Worm (Caenorhabditis elegans) whole organism, L4 larva: Measurements from ENCODE around the gene Y75B12B.13.
"Not testable (repeated sequence)": the region's sequence is repeated elsewhere in the genome, so short reads cannot be mapped to it uniquely, and the experiment has no call there.

Source experiments
- F44E2.7 ChIP-seq: fragments of 200-800 bp; sonication (Bioruptor generic); IDR thresholded peaks from 2 replicates; pipeline ENCODE4 v2.1.2; 2022; ENCODE audit warnings: missing genetic modification characterization, missing compliant biosample characterization
- T20F7.1 ChIP-seq: fragments of 200-800 bp; sonication (Bioruptor generic); optimal IDR thresholded peaks from 2 replicates; lab custom pipeline; 2018; ENCODE audit warnings: mild to moderate bottlenecking, missing genetic modification characterization, missing compliant biosample characterization
- Y75B8A.6 ChIP-seq: fragments of 200-800 bp; sonication (Bioruptor generic); IDR thresholded peaks from 2 replicates; pipeline ENCODE4 v1.3.6; 2022; ENCODE audit warnings: missing genetic modification reagents, missing genetic modification characterization, missing compliant biosample characterization
- ZK337.2 ChIP-seq: fragments of 200-800 bp; sonication (Bioruptor generic); IDR thresholded peaks from 2 replicates; pipeline ENCODE4 v1.3.6; 2022; ENCODE audit warnings: missing genetic modification reagents, missing genetic modification characterization, missing compliant biosample characterization
- ama-1 ChIP-seq: fragments of 150-350 bp; optimal IDR thresholded peaks from 2 replicates; lab custom pipeline; 2014; ENCODE audit warnings: inconsistent platforms, mixed read lengths
- ceh-44 ChIP-seq: fragments of 200-800 bp; sonication (Bioruptor generic); IDR thresholded peaks from 2 replicates; pipeline ENCODE4 v1.3.6; 2022; ENCODE audit warnings: missing genetic modification reagents, missing genetic modification characterization, missing compliant biosample characterization
- dmd-6 ChIP-seq: fragments of 200-800 bp; sonication (Bioruptor generic); IDR thresholded peaks from 2 replicates; pipeline ENCODE4 v1.3.6; 2022; ENCODE audit warnings: missing genetic modification reagents, missing genetic modification characterization, missing compliant biosample characterization
- dpl-1 ChIP-seq: fragments of 150-350 bp; optimal IDR thresholded peaks from 2 replicates; lab custom pipeline; 2014; ENCODE audit warnings: missing biosample characterization, missing genetic modification reagents, missing genetic modification characterization
- duxl-1 ChIP-seq: sonication (generic microtip); optimal IDR thresholded peaks from 2 replicates; lab custom pipeline; 2016; ENCODE audit warnings: mild to moderate bottlenecking, missing genetic modification characterization, moderate library complexity, missing compliant biosample characterization; ENCODE audit not compliant: poor library complexity
- dve-1 ChIP-seq: sonication (generic microtip); optimal IDR thresholded peaks from 2 replicates; lab custom pipeline; 2017; ENCODE audit warnings: antibody characterized with exemption, mild to moderate bottlenecking, missing genetic modification characterization, missing compliant biosample characterization; ENCODE audit not compliant: insufficient read depth
- hif-1 ChIP-seq, 2 experiments: sonication (generic microtip); optimal IDR thresholded peaks; 2 replicates each; lab custom pipeline; 2016 to 2017; ENCODE audit warnings: missing compliant biosample characterization in 2 of 2, missing genetic modification characterization in 2 of 2, missing genetic modification reagents in 2 of 2, missing genotype in 2 of 2, mild to moderate bottlenecking in 1 of 2
- hlh-30 ChIP-seq: sonication (generic microtip); optimal IDR thresholded peaks from 2 replicates; lab custom pipeline; 2017; ENCODE audit warnings: antibody characterized with exemption, mild to moderate bottlenecking, missing genetic modification characterization, missing compliant biosample characterization; ENCODE audit not compliant: insufficient read depth
- jun-1 ChIP-seq: fragments of 150-350 bp; optimal IDR thresholded peaks from 2 replicates; lab custom pipeline; 2014; ENCODE audit warnings: missing biosample characterization, missing genetic modification reagents, missing genetic modification characterization
- lin-38 ChIP-seq: fragments of 200-800 bp; sonication (Bioruptor generic); IDR thresholded peaks from 2 replicates; pipeline ENCODE4 v1.3.6; 2022; ENCODE audit warnings: missing genetic modification reagents, missing genetic modification characterization, missing compliant biosample characterization
- lin-39 ChIP-seq: fragments of 150-350 bp; optimal IDR thresholded peaks from 2 replicates; lab custom pipeline; 2014; ENCODE audit warnings: missing biosample characterization, missing genetic modification reagents, missing genetic modification characterization
- lir-3 ChIP-seq: sonication (generic microtip); optimal IDR thresholded peaks from 2 replicates; lab custom pipeline; 2016; ENCODE audit warnings: mild to moderate bottlenecking, missing genetic modification characterization, missing compliant biosample characterization
- lsy-2 ChIP-seq, 2 experiments: fragments of 150-350 bp in 1 of 2; sonication (generic microtip) in 1 of 2; optimal IDR thresholded peaks; 2 replicates each; lab custom pipeline; 2014 to 2017; ENCODE audit warnings: missing biosample characterization in 2 of 2, missing genetic modification characterization in 2 of 2
- mxl-2 ChIP-seq: fragments of 200-800 bp; sonication (Bioruptor generic); conservative IDR thresholded peaks from 2 replicates; pipeline ENCODE4 v1.3.6; 2022; ENCODE audit warnings: missing genetic modification reagents, missing genetic modification characterization, missing compliant biosample characterization
- nhr-102 ChIP-seq: sonication (generic microtip); optimal IDR thresholded peaks from 2 replicates; lab custom pipeline; 2016; ENCODE audit warnings: mild to moderate bottlenecking, missing genetic modification characterization, moderate library complexity, missing compliant biosample characterization
- pha-4 ChIP-seq, 2 experiments: fragments of 150-350 bp in 1 of 2; fragments of 200-800 bp in 1 of 2; sonication (Bioruptor generic) in 1 of 2; IDR thresholded peaks in 1 of 2; optimal IDR thresholded peaks in 1 of 2; 2 replicates each; pipeline versions ENCODE4 v1.3.6 to Lab custom; 2014 to 2022; ENCODE audit warnings: missing genetic modification characterization in 2 of 2, missing genetic modification reagents in 2 of 2, missing biosample characterization in 1 of 2, missing compliant biosample characterization in 1 of 2
- pqm-1 ChIP-seq: sonication (generic microtip); optimal IDR thresholded peaks from 2 replicates; lab custom pipeline; 2017; ENCODE audit warnings: missing biosample characterization, missing genetic modification characterization
- sdz-12 ChIP-seq: fragments of 200-800 bp; sonication (Bioruptor generic); optimal IDR thresholded peaks from 2 replicates; lab custom pipeline; 2018; ENCODE audit warnings: mild to moderate bottlenecking, missing genetic modification characterization, missing compliant biosample characterization
- unc-62 ChIP-seq, 3 experiments: fragments of 150-350 bp in 1 of 3; sonication (generic microtip); optimal IDR thresholded peaks in 2 of 3; peaks in 1 of 3; 1 replicate in 1 of 3; 2 replicates in 2 of 3; lab custom pipeline; 2014 to 2017; ENCODE audit warnings: missing biosample characterization in 3 of 3, missing genetic modification characterization in 3 of 3, missing genetic modification reagents in 3 of 3, missing genotype in 1 of 3
- vab-7 ChIP-seq: fragments of 200-800 bp; sonication (Bioruptor generic); IDR thresholded peaks from 2 replicates; pipeline ENCODE4 v1.3.6; 2022; ENCODE audit warnings: missing genetic modification reagents, missing genetic modification characterization, missing compliant biosample characterization
- zip-2 ChIP-seq: fragments of 150-350 bp; optimal IDR thresholded peaks from 2 replicates; lab custom pipeline; 2014; ENCODE audit warnings: missing biosample characterization, missing genetic modification characterization
- ztf-7 ChIP-seq: fragments of 150-350 bp; optimal IDR thresholded peaks from 2 replicates; lab custom pipeline; 2014; ENCODE audit warnings: missing biosample characterization, missing genetic modification characterization

Gene Y75B12B.13

ce11 chrV:15226206-15226605, 32.4 kb upstream of the Y75B12B.13 start:
- TF ChIP-seq pqm-1 (tag; lab: Kevin White, UChicago) (peak; percentile 41), sdz-12 (GFP tag; lab: Kevin White, UChicago) (no peak)

DNA sequence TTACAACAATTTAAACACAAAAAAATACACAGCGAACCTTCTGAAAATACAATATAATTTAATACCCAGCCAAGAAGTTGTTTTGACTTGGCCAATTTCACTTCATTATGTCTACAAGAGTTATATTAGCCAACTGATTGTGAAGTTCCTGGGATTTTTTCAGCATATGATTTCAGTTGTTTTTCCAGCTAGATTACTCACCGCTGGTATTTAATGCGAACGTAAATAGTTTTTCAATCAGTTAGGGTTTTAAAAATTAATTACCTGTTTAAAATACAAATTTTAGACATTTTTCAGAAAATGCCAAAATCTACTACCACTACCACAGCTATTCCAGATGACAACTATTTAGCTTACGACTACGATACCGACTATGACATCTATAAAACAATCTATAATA, 31.8 kb upstream of the Y75B12B.13 start, which contains the start of gene srw-14:
Gene srw-14, plus strand, starts transcription at position 301 of the 400 bp plus-strand sequence.
- no peak for TF ChIP-seq ceh-44 (GFP tag; lab: Robert Waterston, UW)
- no peak for TF ChIP-seq vab-7 (GFP tag; lab: Robert Waterston, UW)
- TF ChIP-seq T20F7.1: no peak
- TF ChIP-seq dpl-1: no peak
- no peak for TF ChIP-seq dmd-6
- no peak for TF ChIP-seq sdz-12 (GFP tag; lab: Kevin White, UChicago)
- TF ChIP-seq zip-2: no peak

DNA sequence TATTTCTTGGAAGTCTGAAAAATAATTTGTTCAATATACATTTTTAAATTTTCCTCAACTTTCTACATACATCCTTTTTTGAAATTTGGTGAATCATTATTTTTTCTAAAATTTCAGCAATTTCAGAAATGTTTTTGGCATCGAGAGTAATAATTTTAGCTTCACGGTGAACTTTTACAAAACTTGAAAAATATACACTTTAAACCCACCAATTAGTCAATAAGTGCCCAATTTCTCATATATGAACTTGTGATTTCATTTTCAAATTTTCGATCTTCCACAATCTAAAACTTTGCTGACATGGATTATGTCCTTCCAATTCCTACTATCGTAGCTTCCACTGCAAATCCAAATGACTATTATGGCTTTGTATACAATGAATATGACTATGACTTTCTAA, 29.9 kb upstream of the Y75B12B.13 start, which contains the start of gene srw-24:
Gene srw-24, plus strand, starts transcription at position 301 of the 400 bp plus-strand sequence.
- no peak for TF ChIP-seq ama-1 (lab: Kevin White, UChicago)

DNA sequence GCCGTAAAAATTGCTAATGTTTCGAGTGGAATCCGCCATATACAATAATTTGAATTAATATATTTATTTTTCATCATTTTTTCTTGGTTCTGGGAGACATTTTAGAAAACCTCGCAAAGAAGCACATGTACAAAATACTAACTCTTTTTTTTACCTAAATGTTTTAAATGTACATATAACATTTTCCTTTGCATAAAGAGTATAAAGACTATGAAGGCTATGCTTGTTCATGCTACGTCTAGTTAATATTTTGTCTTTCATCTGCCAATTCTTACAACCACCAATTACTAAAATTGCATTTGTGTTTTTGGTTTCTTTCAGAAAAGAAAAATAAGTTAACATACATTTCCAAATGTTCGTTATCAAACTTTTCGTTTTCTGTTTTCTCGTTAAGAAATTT, 27.5 kb upstream of the Y75B12B.13 start, which contains the start of gene irld-25:
Gene irld-25, plus strand, starts transcription at position 301 of the 400 bp plus-strand sequence.
- TF ChIP-seq dve-1 (tag; lab: Kevin White, UChicago) (no peak), unc-62 (GFP tag; optimal IDR thresholded peaks at IDR 0.05 in 1 of 2; lab: Kevin White, UChicago) (no peak), unc-62 (tag; optimal IDR thresholded peaks at IDR 0.05; lab: Kevin White, UChicago) (no peak), lsy-2 (tag; optimal IDR thresholded peaks at IDR 0.05; lab: Kevin White, UChicago) (no peak), lin-39 (tag; lab: Kevin White, UChicago) (no peak), mxl-2 (GFP tag; lab: Robert Waterston, UW) (no peak), nhr-102 (tag; lab: Kevin White, UChicago) (no peak)

DNA sequence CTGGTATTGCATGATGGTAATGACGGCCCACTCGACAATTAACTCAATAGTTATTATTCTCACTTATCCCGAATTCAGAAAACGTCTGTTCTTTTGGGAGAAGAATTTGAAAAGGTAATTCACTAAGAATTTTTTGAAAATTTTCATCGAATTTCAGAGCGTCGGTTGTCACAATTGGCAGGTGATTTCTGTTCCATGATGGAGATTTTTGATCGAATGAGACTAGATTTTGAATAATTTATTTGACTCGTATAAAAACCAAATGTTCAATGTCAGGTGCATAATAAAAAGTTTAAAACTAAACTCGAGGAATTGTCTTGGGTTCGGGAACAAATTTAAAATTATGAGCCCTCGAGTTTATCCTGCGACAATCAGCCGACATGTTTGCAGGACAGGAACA, 22.9 kb upstream of the Y75B12B.13 start, which contains the start of gene sri-25:
Gene sri-25, plus strand, starts transcription at position 301 of the 400 bp plus-strand sequence.
- no peak for TF ChIP-seq T20F7.1
- no peak for TF ChIP-seq hif-1 (tag; optimal IDR thresholded peaks at IDR 0.05; lab: Kevin White, UChicago)
- TF ChIP-seq sdz-12 (GFP tag; lab: Kevin White, UChicago): no peak
- TF ChIP-seq ZK337.2: no peak
- no peak for TF ChIP-seq duxl-1 (tag; lab: Kevin White, UChicago)

DNA sequence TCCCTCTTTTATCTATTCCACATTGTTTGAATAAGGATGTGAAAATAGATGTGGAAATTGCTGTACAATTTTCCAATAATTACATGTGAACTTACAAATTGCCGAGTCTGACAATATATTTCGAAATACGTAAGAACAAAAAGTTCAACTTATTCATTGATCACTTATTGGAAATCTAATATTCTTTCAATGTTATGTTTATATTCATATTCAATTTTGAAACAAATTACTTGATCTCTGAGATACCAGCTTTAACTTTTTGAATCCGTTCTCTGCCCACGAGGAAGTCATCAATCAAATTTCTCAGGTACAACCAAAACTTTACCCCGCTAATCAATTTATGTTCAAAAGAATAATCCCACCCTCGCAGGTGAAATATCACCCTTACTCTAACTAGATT, 21.4 kb upstream of the Y75B12B.13 start, which contains the start of gene sri-26:
Gene sri-26, plus strand, starts transcription at position 301 of the 400 bp plus-strand sequence.
- not testable (repeated sequence) for TF ChIP-seq lin-38; nhr-102 (tag; lab: Kevin White, UChicago); pha-4 (GFP tag; IDR thresholded peaks at IDR 0.05; lab: Robert Waterston, UW); pha-4 (tag; optimal IDR thresholded peaks at IDR 0.05; lab: Kevin White, UChicago)

- TF ChIP-seq lir-3; ztf-7 (tag; lab: Kevin White, UChicago); jun-1 (tag; lab: Kevin White, UChicago): not testable (repeated sequence)
- TF ChIP-seq, all 104 proteins: peak for 0; not testable (repeated sequence) for 104
These were observed 18.1 kb upstream of the Y75B12B.13 start, which contains the start of gene sri-24 for ce11 chrV:15211869-15212268. sri-24 (plus strand) TSS chrV:15212169.

- not testable (repeated sequence) for TF ChIP-seq F44E2.7 (GFP tag; lab: Robert Waterston, UW); Y75B8A.6 (GFP tag; lab: Robert Waterston, UW); hlh-30
These were observed 13.9 kb upstream of the Y75B12B.13 start, which contains the start of gene C41G6.12 for ce11 chrV:15207681-15208080. C41G6.12 (minus strand) TSS chrV:15207781.
